Fruit fly (Drosophila melanogaster): ENCODE measurements around the gene CG14892.

CG14892 gene

dm6 chr3R:16569338-16569737, 24.9 kb upstream of the CG14892 start (continued):
- TF ChIP-seq CG7928 (GFP tag; optimal IDR thresholded peaks at IDR 0.05) (no peak), Chrac-16 (GFP tag; optimal IDR thresholded peaks at IDR 0.05) (no peak), CG4730 (GFP tag; IDR thresholded peaks at IDR 0.05) (no peak), sens (GFP tag) (peak; percentile 46), ham (GFP tag; IDR thresholded peaks at IDR 0.05) (0 out of 2 replicates have a peak, but pooled peaks have one; percentile 36)

- TF ChIP-seq Blimp-1 (GFP tag; optimal IDR thresholded peaks at IDR 0.05) (no peak), CG7786 (GFP tag; optimal IDR thresholded peaks at IDR 0.05) (no peak), CG43689 (GFP tag; IDR thresholded peaks at IDR 0.05) (no peak), CG10654 (GFP tag; optimal IDR thresholded peaks at IDR 0.05) (no peak), ab (GFP tag; optimal IDR thresholded peaks at IDR 0.05) (no peak), CG18476 (GFP tag; optimal IDR thresholded peaks at IDR 0.05) (no peak), CG4730 (GFP tag; IDR thresholded peaks at IDR 0.05) (no peak), CG18262 (tag; optimal IDR thresholded peaks at IDR 0.05) (no peak), CG1602 (GFP tag; optimal IDR thresholded peaks at IDR 0.05) (no peak), CG18599 (GFP tag; optimal IDR thresholded peaks at IDR 0.05) (peak; percentile 19), Ssrp (tag; optimal IDR thresholded peaks at IDR 0.05) (no peak), Hr78 (GFP tag; optimal IDR thresholded peaks at IDR 0.05) (no peak), sim (GFP tag; IDR thresholded peaks at IDR 0.05) (0 out of 2 replicates have a peak, but pooled peaks have one; percentile 26), cg (GFP tag; optimal IDR thresholded peaks at IDR 0.05) (peak; percentile 36), CG3065 (GFP tag; optimal IDR thresholded peaks at IDR 0.05) (no peak), abd-A (tag; optimal IDR thresholded peaks at IDR 0.05) (peak; percentile 27), zen2 (GFP tag; IDR thresholded peaks at IDR 0.05; ENCODE audit: partially characterized antibody) (no peak), gfzf (GFP tag; optimal IDR thresholded peaks at IDR 0.05) (no peak), tll (GFP tag; optimal IDR thresholded peaks at IDR 0.05) (peak in 1 of 2 experiments; percentile 45), CG10543 (GFP tag; optimal IDR thresholded peaks at IDR 0.05) (peak; percentile 9), CG12659 (GFP tag; optimal IDR thresholded peaks at IDR 0.05) (no peak), CG13424 (tag; optimal IDR thresholded peaks at IDR 0.05) (no peak), Vsx1 (GFP tag; optimal IDR thresholded peaks at IDR 0.05) (no peak), CG4707 (GFP tag; optimal IDR thresholded peaks at IDR 0.05) (no peak), her (GFP tag; optimal IDR thresholded peaks at IDR 0.05) (no peak), CG15479 (GFP tag; optimal IDR thresholded peaks at IDR 0.05) (peak; percentile 29), br (optimal IDR thresholded peaks at IDR 0.05) (no peak), zen (tag; optimal IDR thresholded peaks at IDR 0.05) (peak; percentile 99), gem (tag; optimal IDR thresholded peaks at IDR 0.05) (no peak), CG10209 (GFP tag; optimal IDR thresholded peaks at IDR 0.05) (no peak), Max (GFP tag; optimal IDR thresholded peaks at IDR 0.05) (no peak), D (optimal IDR thresholded peaks at IDR 0.05) (peak; percentile 60), D (GFP tag; optimal IDR thresholded peaks at IDR 0.05) (no peak), H2.0 (GFP tag; IDR thresholded peaks at IDR 0.05) (no peak), vvl (GFP tag; IDR thresholded peaks at IDR 0.05) (0 out of 2 replicates have a peak, but pooled peaks have one; percentile 1), Stat92E (GFP tag; optimal IDR thresholded peaks at IDR 0.05) (no peak), tup (GFP tag; optimal IDR thresholded peaks at IDR 0.05) (no peak), CG11504 (tag; optimal IDR thresholded peaks at IDR 0.05) (no peak)
Measured at dm6 chr3R:16570484-16570883, 23.7 kb upstream of the CG14892 start.
